Worm (Caenorhabditis elegans): ENCODE data around the gene cyp-34A5.

DNA sequence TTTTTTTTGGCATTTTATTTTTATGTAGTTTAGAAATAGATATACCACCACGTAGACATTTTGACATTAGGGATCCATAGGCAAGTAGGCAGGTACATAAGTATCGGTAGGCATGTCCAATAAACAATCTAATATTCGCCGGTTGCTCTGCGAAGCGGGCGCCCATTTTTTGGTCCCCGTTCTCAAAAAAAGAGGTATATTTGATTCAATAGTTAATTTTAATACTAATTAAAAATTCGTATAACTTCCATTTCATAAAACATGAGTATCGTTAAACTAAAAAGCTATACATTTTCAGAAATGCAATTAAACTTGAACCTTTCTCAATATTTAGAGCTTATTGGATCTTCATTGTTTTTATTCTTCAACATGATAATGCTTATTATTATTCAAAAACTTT is 19.5 kb upstream of the cyp-34A5 start, which contains the start of gene str-83:
- TF ChIP-seq elt-1 (tag; optimal IDR thresholded peaks at IDR 0.05) (no peak), ztf-11 (tag; optimal IDR thresholded peaks at IDR 0.05) (no peak), elt-3 (tag; optimal IDR thresholded peaks at IDR 0.05) (no peak), nhr-76 (tag; optimal IDR thresholded peaks at IDR 0.05) (no peak)

Data from whole organism, L3 larva.